Fruit fly (Drosophila melanogaster) whole organism, embryonic: ENCODE measurements around the gene DPCoAC.

Experiments used
- Atf6 ChIP-seq: fragments of 200-800 bp; sonication (Bioruptor generic); IDR thresholded peaks from 2 replicates; pipeline ENCODE4 v1.3.6; 2022; ENCODE audit warnings: missing biosample characterization, missing genetic modification characterization
- BEAF-32 ChIP-seq: fragments of 200-800 bp; sonication (Bioruptor generic); optimal IDR thresholded peaks from 3 replicates; lab custom pipeline; 2017; ENCODE audit warnings: missing biosample characterization, missing genetic modification characterization, mild to moderate bottlenecking, moderate library complexity, missing genetic modification reagents
- Blimp-1 ChIP-seq: fragments of 200-800 bp; sonication (Bioruptor generic); optimal IDR thresholded peaks from 3 replicates; lab custom pipeline; 2018; ENCODE audit warnings: missing biosample characterization, missing genetic modification characterization, mild to moderate bottlenecking, moderate library complexity, missing genetic modification reagents
- CG10267 ChIP-seq: fragments of 200-800 bp; sonication (Bioruptor generic); optimal IDR thresholded peaks from 2 replicates; lab custom pipeline; 2018; ENCODE audit warnings: missing biosample characterization, mild to moderate bottlenecking, missing genetic modification characterization, moderate library complexity
- CG10431 ChIP-seq: fragments of 200-800 bp; sonication (Bioruptor generic); optimal IDR thresholded peaks from 3 replicates; lab custom pipeline; 2018; ENCODE audit warnings: missing biosample characterization, mild to moderate bottlenecking, missing genetic modification characterization
- CG10462 ChIP-seq: fragments of 200-800 bp; sonication (Bioruptor generic); optimal IDR thresholded peaks from 2 replicates; lab custom pipeline; 2016; ENCODE audit warnings: missing biosample characterization, missing genetic modification characterization
- CG10543 ChIP-seq: fragments of 200-800 bp; sonication (Bioruptor generic); optimal IDR thresholded peaks from 3 replicates; lab custom pipeline; 2017; ENCODE audit warnings: missing biosample characterization, mild to moderate bottlenecking, missing genetic modification characterization, moderate library complexity
- CG11723 ChIP-seq: fragments of 200-800 bp; sonication (Bioruptor generic); optimal IDR thresholded peaks from 2 replicates; lab custom pipeline; 2017; ENCODE audit warnings: missing biosample characterization, mild to moderate bottlenecking, missing genetic modification characterization
- CG12155 ChIP-seq: fragments of 200-800 bp; sonication (Bioruptor generic); optimal IDR thresholded peaks from 3 replicates; lab custom pipeline; 2016; ENCODE audit warnings: missing biosample characterization, missing genetic modification characterization
- CG12769 ChIP-seq: fragments of 200-800 bp; sonication (Bioruptor generic); optimal IDR thresholded peaks from 2 replicates; lab custom pipeline; 2019; ENCODE audit warnings: missing biosample characterization, mild to moderate bottlenecking, missing genetic modification characterization, moderate library complexity
- CG13894 ChIP-seq: fragments of 200-800 bp; sonication (Bioruptor generic); optimal IDR thresholded peaks from 3 replicates; lab custom pipeline; 2018; ENCODE audit warnings: missing biosample characterization, mild to moderate bottlenecking, missing genetic modification characterization, moderate library complexity
- CG17361 ChIP-seq: fragments of 200-800 bp; sonication (Bioruptor generic); IDR thresholded peaks from 3 replicates; pipeline ENCODE4 v1.3.6; 2022; ENCODE audit warnings: missing biosample characterization, missing genetic modification characterization
- CG17612 ChIP-seq: fragments of 200-800 bp; sonication (Bioruptor generic); IDR thresholded peaks from 2 replicates; pipeline ENCODE4 v1.3.6; 2022; ENCODE audit warnings: missing biosample characterization, missing genetic modification characterization
- CG17829 ChIP-seq: fragments of 200-800 bp; optimal IDR thresholded peaks from 2 replicates; lab custom pipeline; 2019; ENCODE audit warnings: missing biosample characterization, mild to moderate bottlenecking, missing genetic modification characterization, moderate library complexity
- CG17912 ChIP-seq: fragments of 200-800 bp; sonication (Bioruptor generic); optimal IDR thresholded peaks from 2 replicates; lab custom pipeline; 2018; ENCODE audit warnings: missing biosample characterization, mild to moderate bottlenecking, missing genetic modification characterization
- CG18599 ChIP-seq: fragments of 200-800 bp; sonication (Bioruptor generic); optimal IDR thresholded peaks from 3 replicates; lab custom pipeline; 2017; ENCODE audit warnings: missing biosample characterization, missing genetic modification characterization, mild to moderate bottlenecking, moderate library complexity, missing genetic modification reagents
- CG31388 ChIP-seq: fragments of 200-800 bp; sonication (Bioruptor generic); optimal IDR thresholded peaks from 2 replicates; lab custom pipeline; 2016; ENCODE audit warnings: missing biosample characterization, missing genetic modification characterization
- CG33213 ChIP-seq: fragments of 200-800 bp; sonication (Bioruptor generic); optimal IDR thresholded peaks from 3 replicates; lab custom pipeline; 2016; ENCODE audit warnings: missing biosample characterization, missing genetic modification characterization
- CG3847 ChIP-seq: fragments of 200-800 bp; sonication (Bioruptor generic); IDR thresholded peaks from 2 replicates; pipeline ENCODE4 v1.3.6; 2022; ENCODE audit warnings: missing biosample characterization, missing genetic modification characterization
- CG4424 ChIP-seq: fragments of 200-800 bp; sonication (Bioruptor generic); optimal IDR thresholded peaks from 3 replicates; lab custom pipeline; 2016; ENCODE audit warnings: missing biosample characterization, missing genetic modification characterization
- CG4730 ChIP-seq: fragments of 200-800 bp; sonication (Bioruptor generic); IDR thresholded peaks from 2 replicates; pipeline ENCODE4 v1.3.6; 2022; ENCODE audit warnings: missing biosample characterization, missing genetic modification characterization
- CG5953 ChIP-seq: fragments of 200-800 bp; sonication (Bioruptor generic); IDR thresholded peaks from 2 replicates; pipeline ENCODE4 v1.3.6; 2022; ENCODE audit warnings: missing biosample characterization, missing genetic modification characterization
- CG8944 ChIP-seq: fragments of 200-800 bp; sonication (Bioruptor generic); optimal IDR thresholded peaks from 3 replicates; lab custom pipeline; 2016; ENCODE audit warnings: missing biosample characterization, missing genetic modification characterization
- HHEX ChIP-seq: fragments of 200-800 bp; sonication (Bioruptor generic); optimal IDR thresholded peaks from 3 replicates; lab custom pipeline; 2017; ENCODE audit warnings: missing biosample characterization, mild to moderate bottlenecking, missing genetic modification characterization, missing genetic modification reagents
- HLH4C ChIP-seq: fragments of 200-800 bp; sonication (Bioruptor generic); IDR thresholded peaks from 3 replicates; pipeline ENCODE4 v1.3.6; 2022; ENCODE audit warnings: missing biosample characterization, missing genetic modification characterization; ENCODE audit not compliant: partially characterized antibody
- Lpt ChIP-seq: fragments of >200 bp; optimal IDR thresholded peaks from 2 replicates; lab custom pipeline; 2018; ENCODE audit warnings: missing biosample characterization, missing genetic modification characterization
- Med ChIP-seq: fragments of 200-800 bp; sonication (Bioruptor generic); peaks from one replicate; lab custom pipeline; 2016; ENCODE audit warnings: missing biosample characterization, missing genetic modification characterization, mild to moderate bottlenecking, inconsistent platforms, moderate library complexity
- NC2β ChIP-seq: fragments of 200-800 bp; sonication (Bioruptor generic); optimal IDR thresholded peaks from 2 replicates; lab custom pipeline; 2016; ENCODE audit warnings: missing biosample characterization, missing genetic modification characterization
- al ChIP-seq: fragments of 200-800 bp; sonication (Bioruptor generic); IDR thresholded peaks from 2 replicates; pipeline ENCODE4 v1.3.6; 2022; ENCODE audit warnings: missing biosample characterization, missing genetic modification characterization
- ap ChIP-seq: fragments of 200-800 bp; sonication (Bioruptor generic); IDR thresholded peaks from 2 replicates; pipeline ENCODE4 v1.3.6; 2022; ENCODE audit warnings: missing biosample characterization, missing genetic modification characterization
- bab2 ChIP-seq: fragments of 200-800 bp; sonication (Bioruptor generic); optimal IDR thresholded peaks from 2 replicates; lab custom pipeline; 2016; ENCODE audit warnings: missing biosample characterization, missing genetic modification characterization
- cas ChIP-seq: fragments of 200-800 bp; sonication (Bioruptor generic); IDR thresholded peaks from 2 replicates; pipeline ENCODE4 v1.3.6; 2022; ENCODE audit warnings: missing biosample characterization, missing genetic modification characterization
- dan ChIP-seq: fragments of 200-800 bp; sonication (Bioruptor generic); IDR thresholded peaks from 2 replicates; pipeline ENCODE4 v1.3.6; 2022; ENCODE audit warnings: missing biosample characterization, missing genetic modification characterization
- disco-r ChIP-seq: fragments of 200-800 bp; sonication (Bioruptor generic); optimal IDR thresholded peaks from 2 replicates; lab custom pipeline; 2016; ENCODE audit warnings: missing biosample characterization, missing genetic modification characterization
- exex ChIP-seq: fragments of 200-800 bp; sonication (Bioruptor generic); optimal IDR thresholded peaks from 4 replicates; lab custom pipeline; 2018; ENCODE audit warnings: missing biosample characterization, mild to moderate bottlenecking, missing genetic modification characterization, moderate library complexity
- fd64A ChIP-seq: fragments of 200-800 bp; sonication (Bioruptor generic); optimal IDR thresholded peaks from 3 replicates; lab custom pipeline; 2018; ENCODE audit warnings: missing biosample characterization, mild to moderate bottlenecking, missing genetic modification characterization
- gem ChIP-seq: fragments of 200-800 bp; sonication (Bioruptor generic); optimal IDR thresholded peaks from 2 replicates; lab custom pipeline; 2019; ENCODE audit warnings: missing biosample characterization, mild to moderate bottlenecking, missing genetic modification characterization, moderate library complexity
- ind ChIP-seq: fragments of 200-800 bp; sonication (Bioruptor generic); optimal IDR thresholded peaks from 3 replicates; lab custom pipeline; 2016; ENCODE audit warnings: missing biosample characterization, missing genetic modification characterization
- lov ChIP-seq, 2 experiments: fragments of 200-800 bp in 1 of 2; fragments of >200 bp in 1 of 2; sonication (Bioruptor generic) in 1 of 2; IDR thresholded peaks in 1 of 2; optimal IDR thresholded peaks in 1 of 2; 2 replicates in 1 of 2; 3 replicates in 1 of 2; pipeline versions ENCODE4 v1.3.6 to Lab custom; 2017 to 2022; ENCODE audit warnings: missing biosample characterization in 1 of 2, missing genetic modification characterization in 1 of 2
- pfk ChIP-seq: fragments of 200-800 bp; sonication (Bioruptor generic); optimal IDR thresholded peaks from 2 replicates; lab custom pipeline; 2018; ENCODE audit warnings: missing biosample characterization, mild to moderate bottlenecking, missing genetic modification characterization, moderate library complexity
- pros ChIP-seq: fragments of 200-800 bp; sonication (Bioruptor generic); optimal IDR thresholded peaks from 3 replicates; lab custom pipeline; 2019; ENCODE audit warnings: missing biosample characterization, mild to moderate bottlenecking, missing genetic modification characterization, moderate library complexity
- pzg ChIP-seq: fragments of 200-800 bp; sonication (Bioruptor generic); optimal IDR thresholded peaks from 3 replicates; lab custom pipeline; 2018; ENCODE audit warnings: missing biosample characterization, mild to moderate bottlenecking, missing genetic modification characterization, moderate library complexity
- scrt ChIP-seq: fragments of 200-800 bp; sonication (Bioruptor generic); optimal IDR thresholded peaks from 2 replicates; lab custom pipeline; 2018; ENCODE audit warnings: missing biosample characterization, mild to moderate bottlenecking, missing genetic modification characterization, moderate library complexity
- sisA ChIP-seq: fragments of 200-800 bp; sonication (Bioruptor generic); IDR thresholded peaks from 2 replicates; pipeline ENCODE4 v1.3.6; 2022; ENCODE audit warnings: missing biosample characterization, missing genetic modification characterization
- ssp ChIP-seq: fragments of 200-800 bp; sonication (Bioruptor generic); IDR thresholded peaks from 2 replicates; pipeline ENCODE4 v1.3.6; 2022; ENCODE audit warnings: missing biosample characterization, missing genetic modification characterization
- twi ChIP-seq: fragments of 200-800 bp; optimal IDR thresholded peaks from 2 replicates; lab custom pipeline; 2019; ENCODE audit warnings: missing biosample characterization, mild to moderate bottlenecking, missing genetic modification characterization, moderate library complexity
- unc-4 ChIP-seq: fragments of 200-800 bp; sonication (Bioruptor generic); IDR thresholded peaks from 2 replicates; pipeline ENCODE4 v1.3.6; 2022; ENCODE audit warnings: missing biosample characterization, missing genetic modification characterization; ENCODE audit not compliant: partially characterized antibody
- wek ChIP-seq: fragments of 200-800 bp; sonication (Bioruptor generic); optimal IDR thresholded peaks from 3 replicates; lab custom pipeline; 2018; ENCODE audit warnings: missing biosample characterization, mild to moderate bottlenecking, missing genetic modification characterization, moderate library complexity

Gene DPCoAC

DNA sequence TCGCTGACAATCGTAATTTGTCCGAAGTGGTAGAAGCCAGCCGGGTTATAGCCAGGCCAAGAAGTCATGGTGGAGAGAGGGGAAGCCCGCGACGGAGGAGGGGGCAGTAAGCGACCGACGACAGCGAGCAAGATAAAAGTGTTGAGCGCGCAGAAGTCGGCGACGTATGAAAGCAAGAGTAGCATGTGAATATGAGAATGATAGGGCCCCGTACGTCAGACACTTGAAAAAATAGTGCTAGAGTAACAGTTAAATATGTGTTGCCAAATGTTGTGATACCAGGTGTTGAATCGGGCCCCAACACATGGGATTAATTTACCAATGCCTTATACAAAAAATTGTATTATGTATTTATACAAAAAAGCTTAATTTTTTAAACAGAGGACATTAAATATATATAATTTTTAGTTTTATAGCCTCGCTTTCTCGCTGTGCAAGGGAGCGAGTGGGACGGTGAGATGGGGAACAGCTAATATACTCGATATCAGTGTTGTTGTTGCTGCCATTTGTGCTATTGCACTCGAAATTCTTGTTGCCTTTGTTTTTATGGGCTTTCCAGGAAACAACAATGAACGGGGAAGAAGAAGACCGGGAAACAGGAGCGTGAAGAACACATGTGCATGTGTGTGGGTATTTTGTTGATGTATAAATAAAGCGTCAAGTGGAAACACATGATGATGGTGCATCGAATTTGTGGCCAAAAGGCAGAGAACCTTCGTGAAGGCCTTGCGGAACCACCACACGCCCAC, 7.4 kb downstream of the DPCoAC start (continued):
- TF ChIP-seq CG17612 (GFP tag; lab: Robert Waterston, UW) (peak; percentile 56), HLH4C (GFP tag; lab: Robert Waterston, UW) (no peak), Lpt (GFP tag; lab: Kevin White, UChicago) (no peak), pzg (GFP tag; lab: Kevin White, UChicago) (no peak), ind (GFP tag; lab: Kevin White, UChicago) (peak; percentile 86), BEAF-32 (GFP tag; lab: Kevin White, UChicago) (no peak), CG10543 (GFP tag; lab: Kevin White, UChicago) (peak; percentile 90), ap (GFP tag; lab: Robert Waterston, UW) (peak; percentile 62), NC2β (GFP tag; lab: Kevin White, UChicago) (no peak), CG17829 (tag; lab: Kevin White, UChicago) (peak; percentile 92), CG12155 (GFP tag; lab: Kevin White, UChicago) (peak; percentile 78), CG10462 (GFP tag; lab: Kevin White, UChicago) (peak; percentile 65), CG3847 (peak; percentile 81), CG31388 (GFP tag; lab: Kevin White, UChicago) (peak; percentile 39), lov (optimal IDR thresholded peaks at IDR 0.05; lab: Kevin White, UChicago) (no peak), lov (GFP tag; IDR thresholded peaks at IDR 0.05; lab: Robert Waterston, UW) (no peak), fd64A (GFP tag; lab: Kevin White, UChicago) (no peak), al (GFP tag; lab: Robert Waterston, UW) (peak; percentile 75), CG12769 (tag; lab: Kevin White, UChicago) (peak; percentile 39), exex (peak; percentile 84), sisA (GFP tag; lab: Robert Waterston, UW) (peak; percentile 85), CG5953 (GFP tag; lab: Robert Waterston, UW) (peak; percentile 64), wek (no peak), CG33213 (GFP tag; lab: Kevin White, UChicago) (no peak), unc-4 (no peak), ssp (GFP tag; lab: Robert Waterston, UW) (peak; percentile 71), HHEX (GFP tag; lab: Kevin White, UChicago) (peak; percentile 88), bab2 (GFP tag; lab: Kevin White, UChicago) (peak; percentile 5), CG11723 (GFP tag; lab: Kevin White, UChicago) (peak; percentile 75), cas (GFP tag; lab: Robert Waterston, UW) (peak; percentile 25; the same call in 1 of the 2 replicates), CG17361 (GFP tag; lab: Robert Waterston, UW) (peak; percentile 85), CG17912 (GFP tag; lab: Kevin White, UChicago) (no peak), Blimp-1 (GFP tag; lab: Kevin White, UChicago) (peak; percentile 93), scrt (GFP tag; lab: Kevin White, UChicago) (peak; percentile 81), CG4424 (GFP tag; lab: Kevin White, UChicago) (peak; percentile 89), CG13894 (tag; lab: Kevin White, UChicago) (peak; percentile 82), CG10267 (tag; lab: Kevin White, UChicago) (peak; percentile 83), pros (no peak), Atf6 (GFP tag; lab: Robert Waterston, UW) (peak; percentile 87), disco-r (GFP tag; lab: Kevin White, UChicago) (no peak), CG8944 (GFP tag; lab: Kevin White, UChicago) (no peak), twi (tag; lab: Kevin White, UChicago) (peak; percentile 99), dan (peak; percentile 62; the same call in 1 of the 2 replicates), Med (GFP tag; lab: Kevin White, UChicago) (peak; percentile 84), CG4730 (peak; percentile 81), CG10431 (GFP tag; lab: Kevin White, UChicago) (peak; percentile 55), pfk (GFP tag; lab: Kevin White, UChicago) (peak; percentile 68), gem (tag; lab: Kevin White, UChicago) (peak; percentile 93), CG18599 (GFP tag; lab: Kevin White, UChicago) (peak; percentile 92)
